Worm (Caenorhabditis elegans) whole organism, L1 larva: ENCODE measurements around the gene AH9.6.

ENCODE experiments used
- C16A3.4 ChIP-seq: fragments of 150-350 bp; optimal IDR thresholded peaks from 2 replicates; lab custom pipeline; 2014; ENCODE audit warnings: missing biosample characterization, missing genetic modification characterization
- C34B4.2 ChIP-seq: sonication (generic microtip); optimal IDR thresholded peaks from 2 replicates; lab custom pipeline; 2017; ENCODE audit warnings: mild to moderate bottlenecking, missing genetic modification characterization, missing compliant biosample characterization
- Y116A8C.19 ChIP-seq: sonication (generic microtip); optimal IDR thresholded peaks from 2 replicates; lab custom pipeline; 2016; ENCODE audit warnings: missing compliant biosample characterization, missing genetic modification characterization, borderline replicate concordance
- aha-1 ChIP-seq: fragments of 150-350 bp; optimal IDR thresholded peaks from 2 replicates; lab custom pipeline; 2014; ENCODE audit warnings: missing biosample characterization, missing genetic modification characterization
- aly-2 ChIP-seq: fragments of 150-350 bp; optimal IDR thresholded peaks from 2 replicates; lab custom pipeline; 2014; ENCODE audit warnings: missing biosample characterization, missing genetic modification characterization
- ceh-63 ChIP-seq: fragments of 200-800 bp; sonication (Bioruptor generic); optimal IDR thresholded peaks from 2 replicates; lab custom pipeline; 2018; ENCODE audit warnings: mild to moderate bottlenecking, missing genetic modification characterization, missing compliant biosample characterization
- ceh-90 ChIP-seq: sonication (generic microtip); optimal IDR thresholded peaks from 2 replicates; lab custom pipeline; 2016; ENCODE audit warnings: missing genetic modification characterization, missing compliant biosample characterization
- efl-1 ChIP-seq, 4 experiments: fragments of 150-350 bp; optimal IDR thresholded peaks in 3 of 4; peaks in 1 of 4; 1 replicate in 1 of 4; 2 replicates in 3 of 4; lab custom pipeline; 2014; ENCODE audit warnings: missing biosample characterization in 2 of 4, missing genetic modification characterization in 2 of 4, missing genetic modification reagents in 2 of 4
- efl-3 ChIP-seq: fragments of 200-800 bp; sonication (Bioruptor generic); optimal IDR thresholded peaks from 2 replicates; lab custom pipeline; 2018; ENCODE audit warnings: mild to moderate bottlenecking, missing genetic modification characterization, missing compliant biosample characterization
- egl-13 ChIP-seq: sonication (generic microtip); optimal IDR thresholded peaks from 2 replicates; lab custom pipeline; 2016; ENCODE audit warnings: missing genotype, missing genetic modification reagents, missing genetic modification characterization, missing compliant biosample characterization
- egl-27 ChIP-seq, 2 experiments: fragments of 150-350 bp in 1 of 2; sonication (generic microtip); optimal IDR thresholded peaks; 3 replicates each; lab custom pipeline; 2017 to 2018; ENCODE audit warnings: missing biosample characterization in 2 of 2, missing genetic modification characterization in 2 of 2, missing genetic modification reagents in 2 of 2
- elt-2 ChIP-seq: sonication (generic microtip); optimal IDR thresholded peaks from 2 replicates; lab custom pipeline; 2016; ENCODE audit warnings: missing genetic modification characterization, mild to moderate bottlenecking, inconsistent platforms, missing compliant biosample characterization, missing genetic modification reagents
- ets-5 ChIP-seq: fragments of 200-800 bp; sonication (Bioruptor generic); IDR thresholded peaks from 2 replicates; pipeline ENCODE4 v1.3.6; 2022; ENCODE audit warnings: missing genetic modification characterization, missing compliant biosample characterization
- fkh-10 ChIP-seq: sonication (generic microtip); optimal IDR thresholded peaks from 2 replicates; lab custom pipeline; 2017; ENCODE audit warnings: missing biosample characterization, missing genetic modification reagents, missing genetic modification characterization
- fkh-8 ChIP-seq: sonication (generic microtip); optimal IDR thresholded peaks from 2 replicates; lab custom pipeline; 2016; ENCODE audit warnings: mild to moderate bottlenecking, missing genetic modification characterization, missing compliant biosample characterization
- fos-1 ChIP-seq: fragments of 150-350 bp; optimal IDR thresholded peaks from 2 replicates; lab custom pipeline; 2014; ENCODE audit warnings: missing biosample characterization, missing genetic modification characterization
- grh-1 ChIP-seq: fragments of 200-800 bp; sonication (Bioruptor generic); IDR thresholded peaks from 2 replicates; pipeline ENCODE4 v1.3.6; 2022; ENCODE audit warnings: missing genetic modification reagents, missing genetic modification characterization, missing compliant biosample characterization
- hlh-4 ChIP-seq: sonication (generic microtip); optimal IDR thresholded peaks from 2 replicates; lab custom pipeline; 2016; ENCODE audit warnings: mild to moderate bottlenecking, missing genetic modification characterization, missing compliant biosample characterization
- hpl-2 ChIP-seq: fragments of 150-350 bp; optimal IDR thresholded peaks from 2 replicates; lab custom pipeline; 2014; ENCODE audit warnings: missing biosample characterization, missing genetic modification reagents, missing genetic modification characterization
- lin-14 ChIP-seq: fragments of 200-800 bp; sonication (Bioruptor generic); optimal IDR thresholded peaks from 2 replicates; lab custom pipeline; 2018; ENCODE audit warnings: mild to moderate bottlenecking, missing genetic modification characterization, moderate library complexity, missing compliant biosample characterization
- lin-15B ChIP-seq: fragments of 150-350 bp; sonication (generic microtip); optimal IDR thresholded peaks from 3 replicates; lab custom pipeline; 2014; ENCODE audit warnings: missing biosample characterization, missing genetic modification characterization
- lin-35 ChIP-seq, 2 experiments: fragments of 150-350 bp; optimal IDR thresholded peaks; 2 replicates each; lab custom pipeline; 2014; ENCODE audit warnings: missing biosample characterization in 2 of 2, missing genetic modification characterization in 2 of 2, missing genetic modification reagents in 2 of 2
- lin-39 ChIP-seq: fragments of 150-350 bp; optimal IDR thresholded peaks from 2 replicates; lab custom pipeline; 2014; ENCODE audit warnings: missing biosample characterization, missing genetic modification reagents, missing genetic modification characterization
- lir-3 ChIP-seq: sonication (generic microtip); optimal IDR thresholded peaks from 2 replicates; lab custom pipeline; 2016; ENCODE audit warnings: mild to moderate bottlenecking, missing genetic modification characterization, moderate library complexity, missing compliant biosample characterization; ENCODE audit not compliant: poor library complexity
- lsy-2 ChIP-seq, 2 experiments: fragments of 150-350 bp; optimal IDR thresholded peaks; 2 replicates each; lab custom pipeline; 2014; ENCODE audit warnings: missing biosample characterization in 2 of 2, missing genetic modification characterization in 2 of 2
- mdl-1 ChIP-seq, 2 experiments: fragments of 150-350 bp; optimal IDR thresholded peaks; 2 replicates each; lab custom pipeline; 2014 to 2017; ENCODE audit warnings: missing biosample characterization in 2 of 2, missing genetic modification characterization in 2 of 2, inconsistent platforms in 1 of 2
- mef-2 ChIP-seq: fragments of 150-350 bp; optimal IDR thresholded peaks from 2 replicates; lab custom pipeline; 2014; ENCODE audit warnings: missing biosample characterization, missing genetic modification characterization
- nhr-11 ChIP-seq: fragments of 150-350 bp; optimal IDR thresholded peaks from 2 replicates; lab custom pipeline; 2014; ENCODE audit warnings: missing biosample characterization, missing genetic modification characterization
- nhr-12 ChIP-seq: sonication (generic microtip); optimal IDR thresholded peaks from 2 replicates; lab custom pipeline; 2017; ENCODE audit warnings: missing biosample characterization, missing genetic modification characterization
- nhr-19 ChIP-seq: fragments of 200-800 bp; sonication (Bioruptor generic); conservative IDR thresholded peaks from 2 replicates; pipeline ENCODE4 v1.3.6; 2022; ENCODE audit warnings: missing genetic modification characterization, missing compliant biosample characterization
- nhr-47 ChIP-seq: sonication (generic microtip); optimal IDR thresholded peaks from 2 replicates; lab custom pipeline; 2016; ENCODE audit warnings: mild to moderate bottlenecking, missing genetic modification characterization, moderate library complexity, missing compliant biosample characterization
- nhr-71 ChIP-seq: sonication (generic microtip); optimal IDR thresholded peaks from 2 replicates; lab custom pipeline; 2016; ENCODE audit warnings: mild to moderate bottlenecking, missing genetic modification characterization, moderate library complexity, missing compliant biosample characterization
- nhr-77 ChIP-seq: fragments of 150-350 bp; optimal IDR thresholded peaks from 2 replicates; lab custom pipeline; 2014; ENCODE audit warnings: missing biosample characterization, missing genetic modification characterization
- nhr-84 ChIP-seq: sonication (generic microtip); optimal IDR thresholded peaks from 2 replicates; lab custom pipeline; 2017; ENCODE audit warnings: missing biosample characterization, missing genetic modification characterization
- nhr-85 ChIP-seq: sonication (generic microtip); peaks from one replicate; lab custom pipeline; 2016; ENCODE audit warnings: missing genetic modification characterization, inconsistent platforms, missing compliant biosample characterization
- nhr-90 ChIP-seq: sonication (generic microtip); optimal IDR thresholded peaks from 2 replicates; lab custom pipeline; 2016; ENCODE audit warnings: mild to moderate bottlenecking, missing genetic modification characterization, missing compliant biosample characterization; ENCODE audit not compliant: poor library complexity
- pax-3 ChIP-seq: fragments of 200-800 bp; sonication (Bioruptor generic); optimal IDR thresholded peaks from 2 replicates; lab custom pipeline; 2018; ENCODE audit warnings: mild to moderate bottlenecking, missing genetic modification characterization, moderate library complexity, missing compliant biosample characterization
- rnt-1 ChIP-seq: sonication (generic microtip); optimal IDR thresholded peaks from 2 replicates; lab custom pipeline; 2016; ENCODE audit warnings: mild to moderate bottlenecking, missing genetic modification characterization, moderate library complexity, missing compliant biosample characterization
- skn-1 ChIP-seq: fragments of 150-350 bp; optimal IDR thresholded peaks from 2 replicates; lab custom pipeline; 2014; ENCODE audit warnings: missing biosample characterization, missing genetic modification characterization
- snpc-4 ChIP-seq: fragments of 150-350 bp; optimal IDR thresholded peaks from 2 replicates; lab custom pipeline; 2014; ENCODE audit warnings: missing biosample characterization, missing genetic modification characterization
- snu-23 ChIP-seq: sonication (generic microtip); optimal IDR thresholded peaks from 2 replicates; lab custom pipeline; 2016; ENCODE audit warnings: missing genetic modification characterization, missing compliant biosample characterization
- sptf-1 ChIP-seq: fragments of 150-350 bp; optimal IDR thresholded peaks from 2 replicates; lab custom pipeline; 2014; ENCODE audit warnings: missing biosample characterization, missing genetic modification characterization
- swsn-7 ChIP-seq: sonication (generic microtip); optimal IDR thresholded peaks from 2 replicates; lab custom pipeline; 2016; ENCODE audit warnings: missing genetic modification characterization, missing compliant biosample characterization
- tbx-2 ChIP-seq: sonication (generic microtip); optimal IDR thresholded peaks from 2 replicates; lab custom pipeline; 2016; ENCODE audit warnings: missing genetic modification characterization, missing compliant biosample characterization
- unc-62 ChIP-seq: fragments of 150-350 bp; optimal IDR thresholded peaks from 2 replicates; lab custom pipeline; 2014; ENCODE audit warnings: missing biosample characterization, missing genetic modification reagents, missing genetic modification characterization
- unc-86 ChIP-seq: sonication (generic microtip); optimal IDR thresholded peaks from 2 replicates; lab custom pipeline; 2016; ENCODE audit warnings: missing genetic modification characterization, missing compliant biosample characterization
- unc-98 ChIP-seq: fragments of 200-800 bp; sonication (Bioruptor generic); IDR thresholded peaks from 2 replicates; pipeline ENCODE4 v1.3.6; 2022; ENCODE audit warnings: missing genetic modification characterization, missing compliant biosample characterization
- xbp-1 ChIP-seq: sonication (generic microtip); optimal IDR thresholded peaks from 2 replicates; lab custom pipeline; 2016; ENCODE audit warnings: missing genetic modification characterization, missing compliant biosample characterization
- zag-1 ChIP-seq: fragments of 150-350 bp; optimal IDR thresholded peaks from 2 replicates; lab custom pipeline; 2014; ENCODE audit warnings: missing biosample characterization, missing genetic modification characterization
- ztf-4 ChIP-seq: fragments of 150-350 bp; optimal IDR thresholded peaks from 2 replicates; lab custom pipeline; 2014; ENCODE audit warnings: missing biosample characterization, missing genetic modification characterization

The AH9.6 gene

ce11 chrX:2317480-2317879 is 49.5 kb upstream of the AH9.6 start (continued):
- TF ChIP-seq ceh-90 (no peak), fkh-8 (tag; lab: Kevin White, UChicago) (no peak), lin-39 (no peak), egl-13 (tag; lab: Kevin White, UChicago) (no peak), unc-86 (no peak), zag-1 (no peak), nhr-77 (tag; lab: Kevin White, UChicago) (no peak), fos-1 (tag; lab: Kevin White, UChicago) (no peak), ets-5 (GFP tag; lab: Robert Waterston, UW) (no peak), unc-62 (no peak), Y116A8C.19 (no peak), nhr-85 (peak; percentile 89), rnt-1 (tag; lab: Kevin White, UChicago) (no peak)

DNA sequence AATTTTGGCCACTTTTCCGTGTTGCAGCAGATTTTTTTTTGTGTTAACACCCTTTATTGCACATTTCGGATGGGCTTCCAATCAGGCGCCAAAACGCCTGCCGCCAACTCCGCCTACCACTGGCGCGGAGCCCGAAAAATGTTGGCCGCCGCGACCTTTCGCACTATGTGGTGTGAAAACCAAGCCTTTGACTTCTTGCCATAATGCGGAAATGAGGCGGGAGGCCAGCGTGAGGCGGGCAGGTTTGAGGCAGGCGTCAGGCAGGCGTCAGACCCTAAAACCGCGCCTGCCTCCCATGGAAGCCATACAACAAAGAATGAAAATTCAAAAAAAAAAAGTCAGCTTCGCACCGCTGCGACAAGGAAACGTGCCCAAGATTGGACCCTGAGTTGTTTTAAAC is 48.9 kb upstream of the AH9.6 start:
- no peak for TF ChIP-seq C16A3.4 (tag; lab: Kevin White, UChicago)
- no peak for TF ChIP-seq aly-2 (tag; lab: Kevin White, UChicago)
- no peak for TF ChIP-seq hpl-2 (GFP tag; lab: Kevin White, UChicago)
- TF ChIP-seq nhr-90 (tag; lab: Kevin White, UChicago) = no peak
- no peak for TF ChIP-seq C34B4.2 (tag; lab: Kevin White, UChicago)
- TF ChIP-seq fkh-10 (GFP tag; lab: Kevin White, UChicago) = no peak
- no peak for TF ChIP-seq swsn-7
- no peak for TF ChIP-seq snpc-4 (tag; lab: Kevin White, UChicago)
- no peak for TF ChIP-seq pax-3 (tag; lab: Kevin White, UChicago)
- TF ChIP-seq ztf-4 (tag; lab: Kevin White, UChicago) = no peak
- TF ChIP-seq nhr-84 (tag; lab: Kevin White, UChicago) = no peak
- no peak for TF ChIP-seq mdl-1 (tag; optimal IDR thresholded peaks at IDR 0.05; lab: Kevin White, UChicago)
- no peak for TF ChIP-seq hlh-4 (tag; lab: Kevin White, UChicago)
- TF ChIP-seq snu-23 (GFP tag; lab: Kevin White, UChicago) = no peak
- no peak for TF ChIP-seq sptf-1 (tag; lab: Kevin White, UChicago)
- no peak for TF ChIP-seq skn-1 (tag; lab: Kevin White, UChicago)
- no peak for TF ChIP-seq efl-3 (GFP tag; lab: Kevin White, UChicago)
- TF ChIP-seq ceh-63 (GFP tag; lab: Kevin White, UChicago) = no peak
- TF ChIP-seq lin-15B (tag; lab: Kevin White, UChicago) = no peak
- no peak for TF ChIP-seq aha-1 (tag; lab: Kevin White, UChicago)

DNA sequence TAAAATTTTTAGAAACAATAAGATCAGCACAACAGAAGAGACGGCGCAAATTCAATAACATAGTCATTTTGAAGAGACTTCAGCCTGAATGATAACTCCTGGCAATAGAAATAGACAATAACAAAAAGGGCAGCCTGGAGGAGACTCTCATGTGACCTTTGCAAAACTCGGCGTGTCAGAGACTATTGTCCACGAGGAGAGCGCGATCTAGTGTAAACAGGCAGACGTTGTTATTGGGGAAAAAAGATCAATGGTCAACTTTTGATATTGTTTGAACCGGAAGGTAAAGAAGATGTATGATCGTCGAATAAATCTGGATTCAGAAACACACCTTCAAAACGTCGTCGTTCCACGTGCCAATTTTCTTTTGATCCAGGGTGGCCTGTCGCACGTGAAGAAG is 48.3 kb upstream of the AH9.6 start:
- TF ChIP-seq mef-2 (tag; lab: Kevin White, UChicago) = no peak
- peak; percentile 60 for TF ChIP-seq rnt-1 (tag; lab: Kevin White, UChicago)
- peak; percentile 48 for TF ChIP-seq nhr-90 (tag; lab: Kevin White, UChicago)
- TF ChIP-seq C16A3.4 (tag; lab: Kevin White, UChicago) = peak; percentile 36
- peak; percentile 81 for TF ChIP-seq lin-14
- TF ChIP-seq snu-23 (GFP tag; lab: Kevin White, UChicago) = peak; percentile 79
- TF ChIP-seq nhr-19 (GFP tag; lab: Robert Waterston, UW) = peak; percentile 60
- TF ChIP-seq xbp-1 (tag; lab: Kevin White, UChicago) = peak; percentile 11
- TF ChIP-seq tbx-2 = peak; percentile 24
- TF ChIP-seq nhr-71 (tag; lab: Kevin White, UChicago) = peak; percentile 81
- no peak for TF ChIP-seq unc-98 (GFP tag; lab: Robert Waterston, UW)
- peak; percentile 24 for TF ChIP-seq elt-2 (tag; lab: Kevin White, UChicago)
- no peak for TF ChIP-seq hpl-2 (GFP tag; lab: Kevin White, UChicago)
- TF ChIP-seq lir-3 = peak; percentile 25
- peak; percentile 42 for TF ChIP-seq nhr-47
- peak in 1 of 2 experiments; percentile 94 for TF ChIP-seq mdl-1 (tag; optimal IDR thresholded peaks at IDR 0.05; lab: Kevin White, UChicago)
- TF ChIP-seq grh-1 = no peak
- TF ChIP-seq aly-2 (tag; lab: Kevin White, UChicago) = no peak
- peak in 1 of 2 experiments; percentile 50 for TF ChIP-seq lin-35 (GFP tag; optimal IDR thresholded peaks at IDR 0.05; lab: Kevin White, UChicago)
- peak in 1 of 2 experiments; percentile 4 for TF ChIP-seq efl-1 (optimal IDR thresholded peaks at IDR 0.05; lab: Kevin White, UChicago)
- TF ChIP-seq efl-1 (GFP tag; optimal IDR thresholded peaks at IDR 0.05 in 1 of 2; lab: Kevin White, UChicago) = peak in 1 of 2 experiments; percentile 1
- no peak for TF ChIP-seq egl-27 (tag; optimal IDR thresholded peaks at IDR 0.05; lab: Kevin White, UChicago)
- no peak for TF ChIP-seq ztf-4 (tag; lab: Kevin White, UChicago)
- no peak for TF ChIP-seq fkh-10 (GFP tag; lab: Kevin White, UChicago)
- TF ChIP-seq lsy-2 (tag; optimal IDR thresholded peaks at IDR 0.05; lab: Kevin White, UChicago) = peak in 1 of 2 experiments; percentile 15
- TF ChIP-seq nhr-11 (tag; lab: Kevin White, UChicago) = no peak
- no peak for TF ChIP-seq nhr-12
